Fruit fly (Drosophila melanogaster) whole organism, pupa: ENCODE measurements around the gene CG43732.

ENCODE experiments used
- CG10348 ChIP-seq: fragments of 200-800 bp; sonication (Bioruptor generic); IDR thresholded peaks from 2 replicates; pipeline ENCODE4 v1.3.6; 2022; ENCODE audit warnings: missing biosample characterization, missing genetic modification characterization
- CG12605 ChIP-seq: fragments of 200-800 bp; sonication (Bioruptor generic); IDR thresholded peaks from 2 replicates; pipeline ENCODE4 v1.3.6; 2022; ENCODE audit warnings: missing biosample characterization, missing genetic modification characterization
- CG13204 ChIP-seq: fragments of 200-800 bp; sonication (Bioruptor generic); optimal IDR thresholded peaks from 2 replicates; lab custom pipeline; 2018; ENCODE audit warnings: missing biosample characterization, mild to moderate bottlenecking, missing genetic modification characterization, moderate library complexity
- CG14655 ChIP-seq: fragments of 200-800 bp; sonication (Bioruptor generic); optimal IDR thresholded peaks from 3 replicates; lab custom pipeline; 2017; ENCODE audit warnings: mild to moderate bottlenecking, missing biosample characterization, missing genetic modification reagents, missing genetic modification characterization
- CG15710 ChIP-seq: fragments of 200-800 bp; sonication (Bioruptor generic); optimal IDR thresholded peaks from 2 replicates; lab custom pipeline; 2018; ENCODE audit warnings: missing biosample characterization, mild to moderate bottlenecking, missing genetic modification characterization, moderate library complexity
- CG17806 ChIP-seq: fragments of 200-800 bp; sonication (Bioruptor generic); optimal IDR thresholded peaks from 2 replicates; lab custom pipeline; 2018; ENCODE audit warnings: missing biosample characterization, mild to moderate bottlenecking, missing genetic modification characterization, moderate library complexity
- CG32121 ChIP-seq: fragments of 200-800 bp; sonication (Bioruptor generic); IDR thresholded peaks from 2 replicates; pipeline ENCODE4 v1.3.6; 2022; ENCODE audit warnings: missing biosample characterization, missing genetic modification characterization
- CG34367 ChIP-seq: fragments of 200-800 bp; sonication (Bioruptor generic); optimal IDR thresholded peaks from 2 replicates; lab custom pipeline; 2018; ENCODE audit warnings: missing biosample characterization, mild to moderate bottlenecking, missing genetic modification characterization
- CG4496 ChIP-seq: fragments of 200-800 bp; sonication (Bioruptor generic); IDR thresholded peaks from 3 replicates; pipeline ENCODE4 v1.3.6; 2022; ENCODE audit warnings: missing biosample characterization, missing genetic modification characterization
- CG8159 ChIP-seq: fragments of 200-800 bp; sonication (Bioruptor generic); optimal IDR thresholded peaks from 3 replicates; lab custom pipeline; 2018; ENCODE audit warnings: missing biosample characterization, mild to moderate bottlenecking, missing genetic modification characterization, moderate library complexity
- CG8301 ChIP-seq: fragments of 200-800 bp; sonication (Bioruptor generic); optimal IDR thresholded peaks from 2 replicates; lab custom pipeline; 2018; ENCODE audit warnings: missing biosample characterization, mild to moderate bottlenecking, missing genetic modification characterization
- CG9948 ChIP-seq: fragments of 200-800 bp; sonication (Bioruptor generic); optimal IDR thresholded peaks from 2 replicates; lab custom pipeline; 2018; ENCODE audit warnings: missing biosample characterization, mild to moderate bottlenecking, missing genetic modification characterization, moderate library complexity
- D1 ChIP-seq: fragments of 200-800 bp; sonication (Bioruptor generic); optimal IDR thresholded peaks from 2 replicates; lab custom pipeline; 2018; ENCODE audit warnings: missing biosample characterization, mild to moderate bottlenecking, missing genetic modification characterization, moderate library complexity
- EcR ChIP-seq: fragments of 200-800 bp; sonication (Bioruptor generic); optimal IDR thresholded peaks from 3 replicates; lab custom pipeline; 2019; ENCODE audit warnings: missing biosample characterization, missing genetic modification characterization, mild to moderate bottlenecking, moderate library complexity, missing genetic modification reagents
- Ets98B ChIP-seq: fragments of 200-800 bp; sonication (Bioruptor generic); IDR thresholded peaks from 2 replicates; pipeline ENCODE4 v1.3.6; 2022; ENCODE audit warnings: missing biosample characterization, missing genetic modification characterization
- Pif1A ChIP-seq: fragments of 200-800 bp; sonication (Bioruptor generic); optimal IDR thresholded peaks from 3 replicates; lab custom pipeline; 2016; ENCODE audit warnings: missing biosample characterization, missing genetic modification characterization
- Pif1B ChIP-seq: fragments of 200-800 bp; sonication (Bioruptor generic); optimal IDR thresholded peaks from 3 replicates; lab custom pipeline; 2016; ENCODE audit warnings: missing biosample characterization, missing genetic modification characterization
- Snoo ChIP-seq: fragments of 200-800 bp; sonication (Bioruptor generic); optimal IDR thresholded peaks from 3 replicates; lab custom pipeline; 2017; ENCODE audit warnings: missing biosample characterization, mild to moderate bottlenecking, missing genetic modification characterization, inconsistent platforms
- fd96Ca ChIP-seq: fragments of 200-800 bp; sonication (Bioruptor generic); IDR thresholded peaks from 3 replicates; pipeline ENCODE4 v1.3.6; 2022; ENCODE audit warnings: missing biosample characterization, missing genetic modification characterization
- gl ChIP-seq: fragments of 200-800 bp; sonication (Bioruptor generic); optimal IDR thresholded peaks from 2 replicates; lab custom pipeline; 2018; ENCODE audit warnings: missing biosample characterization, mild to moderate bottlenecking, missing genetic modification characterization
- rn ChIP-seq: fragments of 200-800 bp; sonication (Bioruptor generic); IDR thresholded peaks from 2 replicates; pipeline ENCODE4 v1.3.6; 2022; ENCODE audit warnings: missing biosample characterization, missing genetic modification characterization

Gene CG43732

DNA sequence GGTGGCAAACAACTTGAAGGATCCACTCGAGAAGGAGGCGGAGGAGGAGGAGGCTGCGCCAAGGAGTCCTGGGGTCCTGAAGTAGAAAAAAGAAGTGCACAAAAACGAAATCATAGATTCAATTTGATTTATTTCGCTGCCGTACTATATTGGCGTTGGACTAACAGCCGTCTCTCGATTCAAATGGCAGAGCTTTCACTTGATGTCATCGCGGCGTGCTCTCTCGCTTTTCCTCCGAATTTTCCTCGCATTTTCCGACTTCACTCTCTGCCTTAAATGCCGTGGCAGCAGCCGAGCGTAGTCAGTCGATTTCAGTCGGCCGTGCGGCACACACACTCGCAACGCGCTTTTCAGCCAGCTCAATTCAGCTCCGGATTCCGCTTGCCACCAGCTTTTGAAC, at the start of gene CG43732:
TSS of gene CG43732 (plus strand) at position 301 of the 400 bp plus-strand sequence.
- TF ChIP-seq CG14655 (GFP tag; lab: Kevin White, UChicago) (no peak), Pif1A (GFP tag; lab: Kevin White, UChicago) (no peak), gl (tag; lab: Kevin White, UChicago) (no peak), CG32121 (GFP tag; lab: Robert Waterston, UW) (no peak), CG17806 (no peak), CG12605 (GFP tag; lab: Robert Waterston, UW) (no peak), CG9948 (tag; lab: Kevin White, UChicago) (no peak), Pif1B (no peak), Ets98B (GFP tag; lab: Robert Waterston, UW) (no peak), Snoo (tag; lab: Kevin White, UChicago) (no peak), rn (GFP tag; lab: Robert Waterston, UW) (no peak), fd96Ca (GFP tag; lab: Robert Waterston, UW) (no peak), CG15710 (tag; lab: Kevin White, UChicago) (no peak), CG4496 (no peak), CG8301 (tag; lab: Kevin White, UChicago) (no peak), CG34367 (no peak), CG10348 (GFP tag; lab: Robert Waterston, UW) (no peak), CG8159 (tag; lab: Kevin White, UChicago) (no peak)

DNA sequence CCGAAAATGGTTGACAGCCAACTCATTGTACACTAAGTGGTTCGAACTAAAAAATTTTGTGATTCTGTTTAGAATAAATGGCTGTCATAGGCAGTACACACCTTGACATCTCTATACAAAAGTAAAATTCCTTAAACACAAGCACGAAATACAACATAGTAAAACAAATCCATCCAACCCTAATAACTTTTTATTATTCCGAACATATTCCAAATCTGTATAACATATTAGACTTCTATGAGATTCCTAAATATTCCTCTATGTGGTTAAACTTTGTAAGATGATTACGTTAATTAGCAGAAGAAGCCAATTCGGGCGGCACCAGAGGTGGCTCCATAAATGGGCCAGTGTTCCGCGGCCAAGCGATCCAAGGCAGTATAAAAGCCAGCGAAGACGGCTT, 47.8 kb upstream of the CG43732 start, which contains the start of gene CG14294:
TSS of gene CG14294 (minus strand) at position 101 of the 400 bp plus-strand sequence.
- TF ChIP-seq Snoo (tag; lab: Kevin White, UChicago): no peak
- TF ChIP-seq rn (GFP tag; lab: Robert Waterston, UW): no peak
- no peak for TF ChIP-seq CG8159 (tag; lab: Kevin White, UChicago)
- TF ChIP-seq CG17806: no peak
- no peak for TF ChIP-seq CG32121 (GFP tag; lab: Robert Waterston, UW)
- TF ChIP-seq CG13204 (GFP tag; lab: Kevin White, UChicago): no peak
- TF ChIP-seq gl (tag; lab: Kevin White, UChicago): no peak
- TF ChIP-seq CG12605 (GFP tag; lab: Robert Waterston, UW): no peak
- no peak for TF ChIP-seq CG15710 (tag; lab: Kevin White, UChicago)
- TF ChIP-seq CG9948 (tag; lab: Kevin White, UChicago): no peak
- TF ChIP-seq Ets98B (GFP tag; lab: Robert Waterston, UW): no peak
- no peak for TF ChIP-seq EcR (GFP tag; lab: Kevin White, UChicago)
- TF ChIP-seq CG4496: no peak

DNA sequence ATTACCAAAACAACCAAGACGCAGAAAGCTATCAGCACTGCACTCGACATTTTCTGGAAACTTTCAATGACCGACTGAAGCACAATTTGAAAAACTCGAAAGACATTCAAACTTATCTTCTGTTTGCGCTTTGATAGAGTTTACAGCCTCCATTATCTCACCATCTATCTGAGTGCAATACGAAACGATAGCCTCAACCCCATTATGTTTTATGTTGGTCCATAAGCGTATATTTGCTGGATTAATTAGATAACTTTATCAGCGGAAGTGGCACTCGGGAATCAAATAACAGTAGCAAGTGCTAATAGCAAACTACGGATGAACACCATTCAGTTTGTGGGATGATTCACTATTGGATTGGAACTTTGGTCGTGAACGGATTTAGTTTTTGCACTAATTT, 47.1 kb upstream of the CG43732 start, which contains the start of gene CG34284:
TSS of gene CG34284 (minus strand) at position 76 of the 400 bp plus-strand sequence.
- TF ChIP-seq EcR (GFP tag; lab: Kevin White, UChicago): no peak
- TF ChIP-seq D1 (tag; lab: Kevin White, UChicago): no peak
- no peak for TF ChIP-seq rn (GFP tag; lab: Robert Waterston, UW)
- no peak for TF ChIP-seq CG9948 (tag; lab: Kevin White, UChicago)
- no peak for TF ChIP-seq CG32121 (GFP tag; lab: Robert Waterston, UW)
- TF ChIP-seq gl (tag; lab: Kevin White, UChicago): no peak
- TF ChIP-seq CG8301 (tag; lab: Kevin White, UChicago): no peak
- TF ChIP-seq Ets98B (GFP tag; lab: Robert Waterston, UW): no peak
- no peak for TF ChIP-seq Pif1B
- TF ChIP-seq CG13204 (GFP tag; lab: Kevin White, UChicago): no peak
- no peak for TF ChIP-seq CG17806
- TF ChIP-seq CG15710 (tag; lab: Kevin White, UChicago): no peak
- no peak for TF ChIP-seq CG12605 (GFP tag; lab: Robert Waterston, UW)
- no peak for TF ChIP-seq Snoo (tag; lab: Kevin White, UChicago)
- no peak for TF ChIP-seq CG14655 (GFP tag; lab: Kevin White, UChicago)

DNA sequence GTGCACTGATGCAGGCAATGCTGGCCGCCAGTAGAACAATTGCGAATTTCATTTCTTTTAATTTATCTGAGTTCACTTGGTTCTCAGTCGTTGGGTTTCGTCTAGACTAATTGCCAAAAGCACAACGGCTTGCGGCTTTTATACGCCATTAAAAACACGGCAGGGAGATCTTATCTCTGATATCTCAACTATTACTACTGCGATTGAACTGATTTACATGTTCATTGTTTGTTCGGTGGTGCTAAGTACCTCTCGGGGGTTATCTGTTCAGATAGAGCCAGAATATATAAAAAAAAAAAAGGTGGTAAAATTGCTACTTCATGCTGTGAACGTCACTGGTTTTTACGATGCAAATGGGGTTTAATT, 44.5 kb upstream of the CG43732 start, which contains the start of gene CG14292:
TSS of gene CG14292 (minus strand) at position 101 of the 366 bp plus-strand sequence.
- TF ChIP-seq CG12605 (GFP tag; lab: Robert Waterston, UW) (no peak), CG13204 (GFP tag; lab: Kevin White, UChicago) (no peak), CG34367 (no peak), CG17806 (no peak), Pif1A (GFP tag; lab: Kevin White, UChicago) (no peak), CG8301 (tag; lab: Kevin White, UChicago) (no peak), CG8159 (tag; lab: Kevin White, UChicago) (no peak), Snoo (tag; lab: Kevin White, UChicago) (no peak), rn (GFP tag; lab: Robert Waterston, UW) (no peak), gl (tag; lab: Kevin White, UChicago) (no peak), Ets98B (GFP tag; lab: Robert Waterston, UW) (no peak), EcR (GFP tag; lab: Kevin White, UChicago) (no peak), Pif1B (no peak), fd96Ca (GFP tag; lab: Robert Waterston, UW) (no peak), CG32121 (GFP tag; lab: Robert Waterston, UW) (no peak), CG10348 (GFP tag; lab: Robert Waterston, UW) (no peak), CG15710 (tag; lab: Kevin White, UChicago) (no peak), CG14655 (GFP tag; lab: Kevin White, UChicago) (no peak), D1 (tag; lab: Kevin White, UChicago) (no peak), CG9948 (tag; lab: Kevin White, UChicago) (no peak)
